Worm (Caenorhabditis elegans): ENCODE data around the gene otpl-3.

DNA sequence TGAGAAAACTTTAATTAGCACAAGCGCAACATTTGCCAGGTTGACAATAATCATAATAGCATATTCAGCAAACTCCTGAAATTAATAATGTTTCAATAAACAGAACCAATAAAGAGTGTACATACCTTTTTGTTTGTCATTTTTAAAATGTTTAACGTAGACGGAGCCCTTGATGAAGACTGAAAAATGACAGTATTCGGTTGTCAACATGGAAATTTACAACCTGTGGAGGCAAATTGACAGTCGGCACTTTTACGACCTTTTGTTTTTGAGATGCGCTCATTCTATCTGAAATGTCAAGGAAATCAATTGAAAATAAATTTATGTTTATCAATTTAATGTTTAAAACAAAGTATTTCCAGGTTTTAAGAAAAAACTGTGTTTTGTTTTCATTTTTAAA, 40.1 kb downstream of the otpl-3 start:
- TF ChIP-seq pqm-1 (tag; optimal IDR thresholded peaks at IDR 0.05), result peak; percentile 5
- no peak for TF ChIP-seq fos-1 (tag; optimal IDR thresholded peaks at IDR 0.05)
- TF ChIP-seq elt-2 (tag; optimal IDR thresholded peaks at IDR 0.05), result peak; percentile 59
- TF ChIP-seq nhr-12 (tag; optimal IDR thresholded peaks at IDR 0.05), result no peak
- no peak for TF ChIP-seq ama-1 (optimal IDR thresholded peaks at IDR 0.05)
- TF ChIP-seq lin-39 (tag; optimal IDR thresholded peaks at IDR 0.05), result no peak
- TF ChIP-seq ceh-82 (tag; optimal IDR thresholded peaks at IDR 0.05), result no peak
- TF ChIP-seq hmg-11 (tag; optimal IDR thresholded peaks at IDR 0.05), result no peak
- TF ChIP-seq ceh-9 (tag; optimal IDR thresholded peaks at IDR 0.05), result no peak
- TF ChIP-seq nhr-11 (tag; optimal IDR thresholded peaks at IDR 0.05), result no peak
